Worm (Caenorhabditis elegans): ENCODE results near the gene C25G4.3.

DNA sequence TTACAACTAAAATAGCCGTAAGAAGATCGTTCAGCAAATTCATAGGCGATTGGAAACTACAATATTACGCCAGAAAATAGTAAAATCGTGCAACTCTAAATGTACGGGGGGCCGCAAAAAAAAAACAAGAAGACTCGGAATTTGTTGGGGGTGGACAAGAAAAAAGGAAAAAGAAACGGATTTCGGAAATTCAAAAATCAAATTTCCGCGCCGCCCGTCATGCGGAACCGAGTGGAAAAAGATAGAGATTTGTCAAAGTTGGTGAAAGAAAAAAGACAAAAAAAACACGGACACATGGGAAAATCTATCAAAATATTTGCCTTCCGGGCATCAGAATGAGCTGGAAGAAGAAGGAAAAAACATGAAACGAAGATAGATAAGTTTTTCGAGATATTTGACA, 26.4 kb downstream of the C25G4.3 start:
- TF ChIP-seq unc-62 (GFP tag; optimal IDR thresholded peaks at IDR 0.05 in 1 of 2): no peak
- TF ChIP-seq unc-62 (tag; optimal IDR thresholded peaks at IDR 0.05): no peak
- TF ChIP-seq mdt-29 (GFP tag; IDR thresholded peaks at IDR 0.05): no peak
